Worm (Caenorhabditis elegans) whole organism, L3 larva: ENCODE measurements around the gene B0222.11.

Experiments used
- ZK546.5 ChIP-seq: sonication (generic microtip); optimal IDR thresholded peaks from 2 replicates; lab custom pipeline; 2017; ENCODE audit warnings: missing biosample characterization, missing genetic modification characterization
- ama-1 ChIP-seq: fragments of 150-350 bp; optimal IDR thresholded peaks from 2 replicates; lab custom pipeline; 2018
- ceh-82 ChIP-seq: fragments of 150-350 bp; optimal IDR thresholded peaks from 2 replicates; lab custom pipeline; 2014; ENCODE audit warnings: missing biosample characterization, missing genetic modification characterization
- ceh-9 ChIP-seq: sonication (generic microtip); optimal IDR thresholded peaks from 2 replicates; lab custom pipeline; 2018; ENCODE audit warnings: missing biosample characterization, missing genetic modification characterization
- daf-12 ChIP-seq: fragments of 150-350 bp; optimal IDR thresholded peaks from 2 replicates; lab custom pipeline; 2014; ENCODE audit warnings: missing biosample characterization, missing genetic modification reagents, missing genetic modification characterization
- egl-27 ChIP-seq: sonication (generic microtip); optimal IDR thresholded peaks from 4 replicates; lab custom pipeline; 2017; ENCODE audit warnings: missing biosample characterization, missing genetic modification reagents, missing genetic modification characterization
- elt-2 ChIP-seq: sonication (generic microtip); optimal IDR thresholded peaks from 2 replicates; lab custom pipeline; 2016; ENCODE audit warnings: missing genetic modification reagents, mild to moderate bottlenecking, missing genetic modification characterization, missing compliant biosample characterization
- elt-3 ChIP-seq, 3 experiments: fragments of 150-350 bp in 1 of 3; sonication (generic microtip) in 2 of 3; optimal IDR thresholded peaks; 2 replicates in 2 of 3; 4 replicates in 1 of 3; lab custom pipeline; 2014 to 2017; ENCODE audit warnings: missing biosample characterization in 3 of 3, missing genetic modification characterization in 3 of 3
- fkh-10 ChIP-seq: sonication (generic microtip); optimal IDR thresholded peaks from 2 replicates; lab custom pipeline; 2017; ENCODE audit warnings: missing biosample characterization, missing genetic modification reagents, missing genetic modification characterization
- hmg-11 ChIP-seq: sonication (generic microtip); optimal IDR thresholded peaks from 2 replicates; lab custom pipeline; 2016; ENCODE audit warnings: missing genetic modification characterization, missing compliant biosample characterization
- jun-1 ChIP-seq: fragments of 150-350 bp; optimal IDR thresholded peaks from 2 replicates; lab custom pipeline; 2014; ENCODE audit warnings: missing biosample characterization, missing genetic modification reagents, missing genetic modification characterization
- lin-15B ChIP-seq: fragments of 150-350 bp; optimal IDR thresholded peaks from 2 replicates; lab custom pipeline; 2014; ENCODE audit warnings: missing biosample characterization, missing genetic modification characterization
- lin-39 ChIP-seq: fragments of 150-350 bp; optimal IDR thresholded peaks from 2 replicates; lab custom pipeline; 2018; ENCODE audit warnings: missing biosample characterization, missing genetic modification reagents, missing genetic modification characterization
- lsy-12 ChIP-seq: sonication (generic microtip); optimal IDR thresholded peaks from 2 replicates; lab custom pipeline; 2016; ENCODE audit warnings: mild to moderate bottlenecking, missing genetic modification characterization, missing compliant biosample characterization
- mdl-1 ChIP-seq: fragments of 150-350 bp; optimal IDR thresholded peaks from 2 replicates; lab custom pipeline; 2014; ENCODE audit warnings: missing biosample characterization, missing genetic modification characterization
- nfya-1 ChIP-seq: sonication (generic microtip); optimal IDR thresholded peaks from 2 replicates; lab custom pipeline; 2017; ENCODE audit warnings: missing genetic modification characterization, mild to moderate bottlenecking, missing compliant biosample characterization, antibody characterized with exemption, moderate library complexity; ENCODE audit not compliant: insufficient read depth
- nhr-11 ChIP-seq: fragments of 150-350 bp; optimal IDR thresholded peaks from 2 replicates; lab custom pipeline; 2014; ENCODE audit warnings: missing biosample characterization, missing genetic modification characterization
- nhr-237 ChIP-seq: fragments of 150-350 bp; optimal IDR thresholded peaks from 2 replicates; lab custom pipeline; 2014; ENCODE audit warnings: missing biosample characterization, missing genetic modification characterization
- nhr-76 ChIP-seq: fragments of 150-350 bp; sonication (generic microtip); optimal IDR thresholded peaks from 5 replicates; lab custom pipeline; 2014; ENCODE audit warnings: missing biosample characterization, missing genetic modification characterization
- nhr-77 ChIP-seq: fragments of 150-350 bp; optimal IDR thresholded peaks from 2 replicates; lab custom pipeline; 2014; ENCODE audit warnings: missing biosample characterization, missing genetic modification characterization
- pha-4 ChIP-seq: fragments of 150-350 bp; optimal IDR thresholded peaks from 2 replicates; lab custom pipeline; 2014; ENCODE audit warnings: missing biosample characterization, missing genetic modification reagents, missing genetic modification characterization
- pqm-1 ChIP-seq: fragments of 150-350 bp; optimal IDR thresholded peaks from 2 replicates; lab custom pipeline; 2017; ENCODE audit warnings: missing biosample characterization, missing genetic modification characterization, inconsistent platforms
- sea-2 ChIP-seq: fragments of 150-350 bp; sonication (generic microtip); optimal IDR thresholded peaks from 4 replicates; lab custom pipeline; 2014; ENCODE audit warnings: missing biosample characterization, missing genetic modification reagents, missing genetic modification characterization
- skn-1 ChIP-seq: fragments of 150-350 bp; optimal IDR thresholded peaks from 2 replicates; lab custom pipeline; 2014; ENCODE audit warnings: missing biosample characterization, missing genetic modification characterization
- snpc-4 ChIP-seq: fragments of 150-350 bp; optimal IDR thresholded peaks from 2 replicates; lab custom pipeline; 2014; ENCODE audit warnings: missing biosample characterization, missing genetic modification characterization
- tbx-2 ChIP-seq: sonication (generic microtip); optimal IDR thresholded peaks from 2 replicates; lab custom pipeline; 2016; ENCODE audit warnings: mild to moderate bottlenecking, missing genetic modification characterization, missing compliant biosample characterization
- unc-39 ChIP-seq: sonication (generic microtip); optimal IDR thresholded peaks from 4 replicates; lab custom pipeline; 2017; ENCODE audit warnings: missing biosample characterization, missing genetic modification characterization
- unc-62 ChIP-seq: fragments of 150-350 bp; sonication (generic microtip); optimal IDR thresholded peaks from 4 replicates; lab custom pipeline; 2014; ENCODE audit warnings: missing biosample characterization, missing genetic modification reagents, missing genetic modification characterization
- zag-1 ChIP-seq: fragments of 150-350 bp; optimal IDR thresholded peaks from 2 replicates; lab custom pipeline; 2014; ENCODE audit warnings: missing biosample characterization, missing genetic modification characterization
- ztf-11 ChIP-seq: fragments of 150-350 bp; optimal IDR thresholded peaks from 2 replicates; lab custom pipeline; 2014; ENCODE audit warnings: missing biosample characterization, missing genetic modification characterization
- ztf-4 ChIP-seq: fragments of 150-350 bp; optimal IDR thresholded peaks from 2 replicates; lab custom pipeline; 2014; ENCODE audit warnings: missing biosample characterization, missing genetic modification characterization

Gene B0222.11

DNA sequence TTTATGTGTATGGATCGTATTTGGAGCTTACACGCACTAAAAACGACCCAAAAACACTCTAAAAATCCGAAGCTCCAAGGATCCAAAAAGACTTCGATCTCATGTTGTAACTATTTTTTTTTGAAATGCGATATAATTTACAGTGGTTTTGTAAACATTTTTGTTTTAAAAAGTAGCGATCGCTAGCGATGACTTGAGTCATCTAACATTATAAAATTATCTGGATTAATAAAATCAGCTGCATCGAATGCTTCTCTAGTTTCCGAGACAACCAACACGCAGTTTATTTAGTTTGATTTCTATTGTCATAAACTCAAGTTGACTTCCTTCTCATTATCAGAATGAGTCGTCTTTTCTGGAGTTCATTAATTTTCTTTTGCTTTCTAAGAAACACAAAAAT lies 35.9 kb downstream of the B0222.11 start, which contains the start of gene F21C10.1:
Gene F21C10.1 (plus strand): TSS at position 301 of the 400 bp plus-strand sequence.
- no peak for TF ChIP-seq nhr-77 (tag; lab: Kevin White, UChicago)
- no peak for TF ChIP-seq nhr-76
- TF ChIP-seq unc-39 (tag; lab: Kevin White, UChicago): no peak
- TF ChIP-seq tbx-2 (tag; lab: Kevin White, UChicago): no peak
- TF ChIP-seq ceh-82: no peak
- TF ChIP-seq zag-1 (tag; lab: Kevin White, UChicago): no peak
- no peak for TF ChIP-seq unc-62 (GFP tag; lab: Kevin White, UChicago)

DNA sequence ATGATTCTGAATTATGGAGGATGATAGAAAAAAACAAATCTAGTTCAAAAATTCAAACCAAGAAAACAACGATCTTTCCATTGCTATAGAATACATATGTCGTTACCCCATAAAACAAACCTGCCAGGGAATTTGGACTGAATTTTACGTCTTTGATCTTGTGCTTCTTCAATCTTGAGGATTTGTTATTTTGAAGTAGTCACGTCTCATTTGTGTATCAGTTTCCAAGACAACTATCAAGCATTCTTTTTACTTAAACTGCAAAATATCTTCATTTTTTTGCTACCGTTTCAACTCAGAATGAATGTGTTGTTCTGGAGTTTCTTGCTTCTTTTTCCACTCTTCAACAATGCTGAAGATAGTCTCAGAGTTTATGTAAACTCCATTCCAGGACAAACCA lies 37.2 kb downstream of the B0222.11 start, which contains the start of gene F21C10.19:
Gene F21C10.19 (plus strand): TSS at position 301 of the 400 bp plus-strand sequence.
- TF ChIP-seq unc-39 (tag; lab: Kevin White, UChicago) (no peak), egl-27 (no peak), ceh-9 (tag; lab: Kevin White, UChicago) (no peak), pqm-1 (tag; lab: Kevin White, UChicago) (no peak), skn-1 (tag; lab: Kevin White, UChicago) (no peak), pha-4 (tag; lab: Kevin White, UChicago) (no peak), elt-2 (tag; lab: Kevin White, UChicago) (no peak), jun-1 (no peak), lin-15B (no peak), elt-3 (tag; optimal IDR thresholded peaks at IDR 0.05; lab: Kevin White, UChicago) (no peak), nhr-237 (tag; lab: Kevin White, UChicago) (no peak), fkh-10 (GFP tag; lab: Kevin White, UChicago) (no peak), ZK546.5 (no peak)

DNA sequence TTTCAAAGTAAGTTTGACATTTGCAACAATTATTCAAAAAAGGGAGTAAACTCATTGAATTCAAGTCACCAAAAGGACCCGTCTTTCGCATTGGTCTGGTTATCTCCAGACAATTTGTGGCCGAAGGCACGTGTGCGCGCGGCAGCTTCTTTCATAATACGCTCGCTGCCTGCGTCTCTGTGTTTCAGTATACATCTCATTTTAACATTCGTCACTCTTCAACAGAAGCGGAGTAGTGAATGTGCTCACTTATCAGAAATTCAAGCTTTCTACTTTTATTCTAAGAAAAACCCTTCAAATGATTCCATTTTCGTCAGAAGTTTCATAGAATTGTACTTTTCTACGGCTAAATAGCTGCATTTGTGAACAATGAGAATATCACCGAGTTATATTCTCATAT lies 39.4 kb downstream of the B0222.11 start:
- peak; percentile 16 for TF ChIP-seq lin-15B
- peak; percentile 73 for TF ChIP-seq nfya-1 (tag; lab: Kevin White, UChicago)
- TF ChIP-seq nhr-237 (tag; lab: Kevin White, UChicago): no peak
- no peak for TF ChIP-seq egl-27
- TF ChIP-seq fkh-10 (GFP tag; lab: Kevin White, UChicago): peak; percentile 69
- no peak for TF ChIP-seq lsy-12
- TF ChIP-seq nhr-11 (tag; lab: Kevin White, UChicago): peak; percentile 82
- peak; percentile 81 for TF ChIP-seq mdl-1 (tag; lab: Kevin White, UChicago)
- TF ChIP-seq ztf-4 (tag; lab: Kevin White, UChicago): no peak
- peak; percentile 41 for TF ChIP-seq snpc-4 (tag; lab: Kevin White, UChicago)
- peak; percentile 36 for TF ChIP-seq lin-39 (tag; lab: Kevin White, UChicago)
- TF ChIP-seq unc-62 (GFP tag; lab: Kevin White, UChicago): no peak
- peak; percentile 2 for TF ChIP-seq elt-2 (tag; lab: Kevin White, UChicago)
- no peak for TF ChIP-seq jun-1
- TF ChIP-seq daf-12 (tag; lab: Kevin White, UChicago): no peak
- TF ChIP-seq sea-2: no peak
- TF ChIP-seq ztf-11 (tag; lab: Kevin White, UChicago): no peak

DNA sequence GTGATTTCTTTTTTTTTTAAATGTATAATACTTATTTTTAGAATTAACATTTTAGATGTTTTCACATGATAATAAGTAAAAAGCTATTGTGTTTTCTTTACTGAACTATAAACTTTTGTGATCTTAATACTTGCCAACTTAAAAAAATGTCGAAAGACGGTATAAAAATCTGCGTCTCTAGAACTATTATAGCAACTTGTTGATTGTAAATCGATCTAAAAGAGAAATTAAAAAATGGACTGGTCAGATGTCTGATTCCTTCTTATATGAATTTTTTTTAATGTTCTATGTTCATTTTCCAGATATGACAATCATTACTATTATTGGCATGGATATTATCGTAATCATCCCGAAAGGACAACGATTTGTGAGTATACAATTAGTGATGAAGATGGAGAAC lies 40.2 kb downstream of the B0222.11 start, which contains the start of gene F21C10.3:
Gene F21C10.3 (plus strand): TSS at position 301 of the 400 bp plus-strand sequence.
- TF ChIP-seq ztf-4 (tag; lab: Kevin White, UChicago): no peak
- TF ChIP-seq ama-1 (lab: Kevin White, UChicago): no peak
- TF ChIP-seq, all 47 proteins: peak for 0

DNA sequence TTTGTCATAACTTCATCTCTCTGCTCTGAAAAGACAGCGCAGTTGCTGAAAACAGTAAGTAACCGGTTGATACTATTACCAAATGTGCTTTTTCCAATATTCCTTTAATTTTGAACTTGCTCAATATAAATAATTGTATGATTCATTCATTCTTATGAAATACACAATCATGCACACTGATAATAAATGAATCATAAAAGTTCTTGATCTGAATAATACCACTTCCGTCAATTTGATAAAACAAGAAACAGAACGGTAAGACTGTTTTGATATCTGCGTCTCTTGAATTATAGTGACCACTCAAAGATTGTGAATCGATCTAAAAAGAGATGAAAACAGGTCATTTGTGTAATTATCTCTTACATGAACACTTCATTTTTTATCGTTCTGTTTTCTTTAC lies 41.7 kb downstream of the B0222.11 start, which contains the start of gene F21C10.4:
Gene F21C10.4 (plus strand): TSS at position 301 of the 400 bp plus-strand sequence.
- TF ChIP-seq hmg-11: no peak
- TF ChIP-seq mdl-1 (tag; lab: Kevin White, UChicago): no peak
- no peak for TF ChIP-seq nhr-237 (tag; lab: Kevin White, UChicago)
- no peak for TF ChIP-seq lin-15B
- TF ChIP-seq pqm-1 (tag; lab: Kevin White, UChicago): no peak

DNA sequence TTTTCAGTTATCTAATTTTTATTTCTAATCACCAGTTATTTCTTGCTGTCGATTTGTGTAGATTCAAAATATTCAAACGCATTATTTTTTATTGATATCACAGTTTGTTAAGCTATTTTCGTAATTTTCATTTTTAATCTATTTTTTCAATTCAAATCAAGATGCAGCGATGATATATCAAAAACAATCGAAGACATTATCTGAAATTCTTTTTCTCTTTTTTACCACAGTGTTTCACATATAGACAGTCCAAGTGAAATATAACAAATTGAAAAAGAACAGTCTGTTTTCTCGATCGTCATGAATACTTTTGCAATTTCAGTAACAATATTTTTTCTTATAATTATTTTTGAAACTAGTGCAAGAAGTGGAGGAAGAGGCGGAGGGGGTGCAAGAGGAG lies 42.6 kb downstream of the B0222.11 start, which contains the start of gene F21C10.5:
Gene F21C10.5 (plus strand): TSS at position 301 of the 400 bp plus-strand sequence.
- TF ChIP-seq ceh-82: no peak
- TF ChIP-seq lin-15B: no peak
- TF ChIP-seq unc-62 (GFP tag; lab: Kevin White, UChicago): no peak
